Fruit fly (Drosophila melanogaster): ENCODE measurements around the gene CG14453.

CG14453 gene

DNA sequence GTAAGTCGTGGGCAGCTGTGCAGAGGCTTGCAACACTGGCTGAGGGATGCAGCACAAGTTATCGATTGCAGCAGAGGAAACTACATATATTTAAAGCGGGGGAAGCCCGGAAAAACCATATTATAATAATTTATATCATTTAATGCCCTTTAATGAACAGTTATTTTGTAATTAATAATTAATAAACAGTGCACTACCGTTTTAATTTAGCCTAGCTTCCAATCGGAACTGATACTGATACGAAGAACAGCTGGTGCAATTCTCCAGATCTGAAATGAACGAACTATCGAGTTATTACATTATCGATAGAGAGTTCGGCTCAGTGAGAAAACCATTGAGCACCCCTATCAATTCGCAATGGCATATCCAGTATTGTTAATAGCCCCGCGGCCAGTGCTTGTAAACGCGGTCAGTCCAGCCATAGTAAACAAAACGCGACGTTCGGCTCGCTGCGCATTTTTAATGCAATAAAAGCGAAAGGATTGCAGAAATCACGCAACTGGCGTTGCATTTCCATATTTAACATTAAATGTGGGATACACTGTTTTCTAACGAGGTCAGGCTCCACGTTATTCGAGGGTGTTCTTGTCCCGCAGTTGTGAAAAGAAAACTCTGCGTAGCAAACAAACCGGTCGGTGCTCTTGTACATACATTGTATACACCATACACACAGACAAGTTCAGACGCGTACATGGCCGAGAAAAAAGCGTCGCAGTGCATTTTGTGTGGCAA, 47.7 kb downstream of the CG14453 start, which contains the start of gene CG7369 (continued):
- peak; percentile 80 for TF ChIP-seq CG15011 (GFP tag; optimal IDR thresholded peaks at IDR 0.05)
- peak; percentile 75 for TF ChIP-seq CG7839 (tag; optimal IDR thresholded peaks at IDR 0.05)
- TF ChIP-seq Atf6 (GFP tag; IDR thresholded peaks at IDR 0.05) = peak; percentile 77
- no peak for TF ChIP-seq abd-A (tag; optimal IDR thresholded peaks at IDR 0.05)
- peak; percentile 50 for TF ChIP-seq Adf1 (GFP tag; IDR thresholded peaks at IDR 0.05)
- peak; percentile 66 for TF ChIP-seq CG10979 (tag; optimal IDR thresholded peaks at IDR 0.05)
- TF ChIP-seq CG8388 (GFP tag; optimal IDR thresholded peaks at IDR 0.05) = peak; percentile 41
- peak; percentile 20 for TF ChIP-seq CG14965 (GFP tag; optimal IDR thresholded peaks at IDR 0.05; ENCODE audit: borderline replicate concordance)
- TF ChIP-seq prd (optimal IDR thresholded peaks at IDR 0.05) = no peak
- peak; percentile 87 for TF ChIP-seq prd (GFP tag; IDR thresholded peaks at IDR 0.05)
- TF ChIP-seq CG11456 (GFP tag; IDR thresholded peaks at IDR 0.05) = peak; percentile 85
- no peak for TF ChIP-seq Stat92E (GFP tag; optimal IDR thresholded peaks at IDR 0.05)
- TF ChIP-seq C15 (GFP tag; IDR thresholded peaks at IDR 0.05) = no peak
- TF ChIP-seq CG5953 (GFP tag; IDR thresholded peaks at IDR 0.05) = peak; percentile 34; the same call in 1 of the 2 replicates
- peak; percentile 90 for TF ChIP-seq CG18599 (GFP tag; optimal IDR thresholded peaks at IDR 0.05)
- peak; percentile 58 for TF ChIP-seq B-H1 (GFP tag; IDR thresholded peaks at IDR 0.05)
- peak; percentile 97 for TF ChIP-seq Sin3A (optimal IDR thresholded peaks at IDR 0.05)
- peak; percentile 81 for TF ChIP-seq CG17829 (tag; optimal IDR thresholded peaks at IDR 0.05)
- TF ChIP-seq CG13624 (GFP tag; optimal IDR thresholded peaks at IDR 0.05) = peak; percentile 82
- peak; percentile 48 for TF ChIP-seq Dp (GFP tag; optimal IDR thresholded peaks at IDR 0.05)
- peak; percentile 83 for TF ChIP-seq tup (GFP tag; optimal IDR thresholded peaks at IDR 0.05)
- peak; percentile 57 for TF ChIP-seq CG3407 (GFP tag; optimal IDR thresholded peaks at IDR 0.05)
- TF ChIP-seq Dad (GFP tag; optimal IDR thresholded peaks at IDR 0.05) = peak; percentile 80
- peak; percentile 77 for TF ChIP-seq Six4 (GFP tag; optimal IDR thresholded peaks at IDR 0.05)
- TF ChIP-seq ara (GFP tag; IDR thresholded peaks at IDR 0.05) = peak; percentile 67
- peak; percentile 62 for TF ChIP-seq Rx (GFP tag; IDR thresholded peaks at IDR 0.05)
- peak; percentile 68 to 81 for TF ChIP-seq Pdp1 (GFP tag; optimal IDR thresholded peaks at IDR 0.05)
- peak; percentile 21 for TF ChIP-seq CG17802 (tag; optimal IDR thresholded peaks at IDR 0.05)
- TF ChIP-seq cad (GFP tag; optimal IDR thresholded peaks at IDR 0.05) = no peak
- peak; percentile 67 for TF ChIP-seq fd96Cb (tag; optimal IDR thresholded peaks at IDR 0.05)
- peak; percentile 70 for TF ChIP-seq Mrtf (GFP tag; IDR thresholded peaks at IDR 0.05)
- peak; percentile 78 for TF ChIP-seq CG5245 (GFP tag; optimal IDR thresholded peaks at IDR 0.05)
- TF ChIP-seq Drgx (GFP tag; IDR thresholded peaks at IDR 0.05) = peak; percentile 69
- TF ChIP-seq gsb (GFP tag; IDR thresholded peaks at IDR 0.05) = peak; percentile 64
- TF ChIP-seq pnt (GFP tag; optimal IDR thresholded peaks at IDR 0.05) = peak; percentile 65
- no peak for TF ChIP-seq gfzf (GFP tag; optimal IDR thresholded peaks at IDR 0.05)
- TF ChIP-seq CG12219 (GFP tag; optimal IDR thresholded peaks at IDR 0.05) = peak; percentile 33
- peak; percentile 74 for TF ChIP-seq CG3995 (GFP tag; optimal IDR thresholded peaks at IDR 0.05)
- peak; percentile 83 for TF ChIP-seq CG3281 (GFP tag; optimal IDR thresholded peaks at IDR 0.05)
- TF ChIP-seq CG34422 (GFP tag; IDR thresholded peaks at IDR 0.05) = peak; percentile 72
- peak; percentile 4 for TF ChIP-seq maf-S (GFP tag; optimal IDR thresholded peaks at IDR 0.05)
- TF ChIP-seq CG7987 (GFP tag; optimal IDR thresholded peaks at IDR 0.05) = peak; percentile 38
- TF ChIP-seq Elba2 (GFP tag; optimal IDR thresholded peaks at IDR 0.05) = peak; percentile 70
- TF ChIP-seq insv (GFP tag; optimal IDR thresholded peaks at IDR 0.05) = peak in 1 of 2 experiments; percentile 68
- peak; percentile 25 for TF ChIP-seq CG8089 (GFP tag; optimal IDR thresholded peaks at IDR 0.05)
- no peak for TF ChIP-seq D (optimal IDR thresholded peaks at IDR 0.05)
- TF ChIP-seq D (GFP tag; optimal IDR thresholded peaks at IDR 0.05) = peak; percentile 81
- TF ChIP-seq H15 (GFP tag; IDR thresholded peaks at IDR 0.05) = peak; percentile 74; the same call in 2 of the 3 replicates
- TF ChIP-seq CkIIα-i1 (GFP tag; IDR thresholded peaks at IDR 0.05) = peak; percentile 56; the same call in 1 of the 2 replicates
- TF ChIP-seq CG1024 (GFP tag; IDR thresholded peaks at IDR 0.05) = no peak; the same call in 1 of the 2 replicates

Data from whole organism, embryonic.